Worm (Caenorhabditis elegans) whole organism, late embryonic: ENCODE data around the gene C48B4.12.

Experiments used
- ahr-1 ChIP-seq: sonication (generic microtip); optimal IDR thresholded peaks from 2 replicates; lab custom pipeline; 2016; ENCODE audit warnings: missing genetic modification characterization, missing compliant biosample characterization
- ceh-30 ChIP-seq: fragments of 150-350 bp; optimal IDR thresholded peaks from 2 replicates; lab custom pipeline; 2014; ENCODE audit warnings: missing biosample characterization, missing genetic modification characterization
- ceh-31 ChIP-seq: sonication (generic microtip); optimal IDR thresholded peaks from 2 replicates; lab custom pipeline; 2016; ENCODE audit warnings: missing genetic modification characterization, missing compliant biosample characterization
- dve-1 ChIP-seq: sonication (generic microtip); optimal IDR thresholded peaks from 2 replicates; lab custom pipeline; 2017; ENCODE audit warnings: antibody characterized with exemption, mild to moderate bottlenecking, missing genetic modification characterization, missing compliant biosample characterization
- ets-4 ChIP-seq: sonication (generic microtip); optimal IDR thresholded peaks from 2 replicates; lab custom pipeline; 2016; ENCODE audit warnings: missing genetic modification characterization, missing compliant biosample characterization
- fkh-10 ChIP-seq: fragments of 150-350 bp; optimal IDR thresholded peaks from 2 replicates; lab custom pipeline; 2014; ENCODE audit warnings: missing biosample characterization, missing genetic modification reagents, missing genetic modification characterization
- nfya-1 ChIP-seq: sonication (generic microtip); optimal IDR thresholded peaks from 2 replicates; lab custom pipeline; 2017; ENCODE audit warnings: missing genetic modification characterization, mild to moderate bottlenecking, missing compliant biosample characterization, antibody characterized with exemption, moderate library complexity
- pag-3 ChIP-seq: sonication (generic microtip); optimal IDR thresholded peaks from 2 replicates; lab custom pipeline; 2016; ENCODE audit warnings: missing compliant biosample characterization, missing genetic modification characterization, borderline replicate concordance
- pha-4 ChIP-seq: fragments of 150-350 bp; optimal IDR thresholded peaks from 2 replicates; lab custom pipeline; 2018; ENCODE audit warnings: missing biosample characterization, missing genetic modification reagents, missing genetic modification characterization
- pqm-1 ChIP-seq: sonication (generic microtip); optimal IDR thresholded peaks from 2 replicates; lab custom pipeline; 2016; ENCODE audit warnings: missing genetic modification characterization, missing compliant biosample characterization
- sox-2 ChIP-seq: fragments of 200-800 bp; sonication (Bioruptor generic); IDR thresholded peaks from 2 replicates; pipeline ENCODE4 v1.3.6; 2022; ENCODE audit warnings: missing genetic modification reagents, missing genetic modification characterization, missing compliant biosample characterization
- ztf-16 ChIP-seq: sonication (generic microtip); optimal IDR thresholded peaks from 2 replicates; lab custom pipeline; 2017; ENCODE audit warnings: missing genetic modification characterization, missing compliant biosample characterization

ce11 chrIII:9638159-9638754 lies 41.1 kb downstream of the C48B4.12 start:
- TF ChIP-seq nfya-1, result no peak
- TF ChIP-seq fkh-10, result no peak
- TF ChIP-seq ceh-31 (tag; lab: Kevin White, UChicago), result no peak
- no peak for TF ChIP-seq ztf-16
- TF ChIP-seq ceh-30 (tag; lab: Kevin White, UChicago), result no peak
- TF ChIP-seq pag-3 (tag; lab: Kevin White, UChicago), result no peak
- TF ChIP-seq pha-4 (tag; lab: Kevin White, UChicago), result no peak
- TF ChIP-seq pqm-1, result no peak
- no peak for TF ChIP-seq ets-4
- no peak for TF ChIP-seq ahr-1 (tag; lab: Kevin White, UChicago)
- TF ChIP-seq sox-2 (GFP tag; lab: Robert Waterston, UW), result no peak
- no peak for TF ChIP-seq dve-1
